Fruit fly (Drosophila melanogaster): ENCODE data around the gene Hmt-1.
"Not testable (repeated sequence)": the region's sequence is repeated elsewhere in the genome, so short reads cannot be mapped to it uniquely, and the experiment has no call there.

Gene Hmt-1

dm6 chr3R:15904543-15904942 is 47.3 kb upstream of the Hmt-1 start, which contains the start of gene glob1:
Gene glob1, minus strand, starts transcription at chr3R:15904643.
- not testable (repeated sequence) for TF ChIP-seq CG2116 (GFP tag; optimal IDR thresholded peaks at IDR 0.05); salm (tag; optimal IDR thresholded peaks at IDR 0.05); abd-A (tag; optimal IDR thresholded peaks at IDR 0.05)

- TF ChIP-seq Trl (optimal IDR thresholded peaks at IDR 0.05) (peak; percentile 30 to 73), prd (GFP tag; IDR thresholded peaks at IDR 0.05) (peak; percentile 47; the same call in 2 of the 3 replicates), CG11085 (GFP tag; IDR thresholded peaks at IDR 0.05) (peak; percentile 22; the same call in 1 of the 2 replicates), cas (GFP tag; IDR thresholded peaks at IDR 0.05) (peak; percentile 52; the same call in 1 of the 2 replicates), CG11093 (GFP tag; IDR thresholded peaks at IDR 0.05) (0 out of 3 replicates have a peak, but pooled peaks have one; percentile 16), Mrtf (GFP tag; IDR thresholded peaks at IDR 0.05) (0 out of 3 replicates have a peak, but pooled peaks have one; percentile 27), danr (GFP tag; IDR thresholded peaks at IDR 0.05) (peak; percentile 37; the same call in 1 of the 2 replicates), sob (GFP tag; IDR thresholded peaks at IDR 0.05) (peak; percentile 69), HLH3B (GFP tag; IDR thresholded peaks at IDR 0.05) (0 out of 2 replicates have a peak, but pooled peaks have one; percentile 14), Optix (GFP tag; IDR thresholded peaks at IDR 0.05) (peak; percentile 39; the same call in 1 of the 3 replicates), Rfx (GFP tag; IDR thresholded peaks at IDR 0.05) (peak; percentile 88), Aef1 (GFP tag; IDR thresholded peaks at IDR 0.05) (peak; percentile 26; the same call in 1 of the 3 replicates), ham (GFP tag; IDR thresholded peaks at IDR 0.05) (peak; percentile 30; the same call in 1 of the 2 replicates), Adf1 (GFP tag; IDR thresholded peaks at IDR 0.05) (peak; percentile 29; the same call in 1 of the 2 replicates), CG32532 (GFP tag; IDR thresholded peaks at IDR 0.05) (peak; percentile 82), CG4404 (GFP tag; IDR thresholded peaks at IDR 0.05) (peak; percentile 34; the same call in 1 of the 2 replicates), CG11247 (GFP tag; IDR thresholded peaks at IDR 0.05) (0 out of 2 replicates have a peak, but pooled peaks have one; percentile 9), Atf6 (GFP tag; IDR thresholded peaks at IDR 0.05) (peak; percentile 73), lmd (GFP tag; IDR thresholded peaks at IDR 0.05) (peak; percentile 62; the same call in 1 of the 2 replicates), al (GFP tag; IDR thresholded peaks at IDR 0.05) (peak; percentile 55), vvl (GFP tag; IDR thresholded peaks at IDR 0.05) (peak; percentile 61), CG6689 (GFP tag; IDR thresholded peaks at IDR 0.05) (peak; percentile 27; the same call in 1 of the 2 replicates), lbe (GFP tag; optimal IDR thresholded peaks at IDR 0.05) (peak; percentile 3), rib (GFP tag; IDR thresholded peaks at IDR 0.05) (peak; percentile 73; the same call in 1 of the 2 replicates), gsb (GFP tag; IDR thresholded peaks at IDR 0.05) (peak; percentile 46; the same call in 1 of the 2 replicates), so (GFP tag; IDR thresholded peaks at IDR 0.05) (0 out of 3 replicates have a peak, but pooled peaks have one; percentile 15), Taf1 (GFP tag; IDR thresholded peaks at IDR 0.05) (peak; percentile 35; the same call in 1 of the 2 replicates), Jarid2 (GFP tag; optimal IDR thresholded peaks at IDR 0.05) (peak; percentile 54), Rx (GFP tag; IDR thresholded peaks at IDR 0.05) (peak; percentile 47), E2f2 (GFP tag; IDR thresholded peaks at IDR 0.05) (peak; percentile 41; the same call in 1 of the 2 replicates), CG31224 (GFP tag; IDR thresholded peaks at IDR 0.05) (0 out of 2 replicates have a peak, but pooled peaks have one; percentile 34), Dbx (GFP tag; IDR thresholded peaks at IDR 0.05) (peak; percentile 83), Ada2b (GFP tag; IDR thresholded peaks at IDR 0.05) (peak; percentile 35; the same call in 1 of the 2 replicates), NFAT (GFP tag; IDR thresholded peaks at IDR 0.05) (peak; percentile 69), tgo (GFP tag; IDR thresholded peaks at IDR 0.05) (0 out of 3 replicates have a peak, but pooled peaks have one; percentile 27), toy (GFP tag; IDR thresholded peaks at IDR 0.05) (0 out of 2 replicates have a peak, but pooled peaks have one; percentile 27), CG3847 (GFP tag; IDR thresholded peaks at IDR 0.05) (peak; percentile 56), CG2889 (GFP tag; IDR thresholded peaks at IDR 0.05) (0 out of 3 replicates have a peak, but pooled peaks have one; percentile 11), esg (GFP tag; conservative IDR thresholded peaks at IDR 0.05) (0 out of 2 replicates have a peak, but pooled peaks have one; percentile 25), wdn (GFP tag; IDR thresholded peaks at IDR 0.05) (peak; percentile 59; the same call in 1 of the 2 replicates), Ptx1 (GFP tag; IDR thresholded peaks at IDR 0.05) (0 out of 2 replicates have a peak, but pooled peaks have one; percentile 43), CG11456 (GFP tag; IDR thresholded peaks at IDR 0.05) (peak; percentile 46; the same call in 1 of the 3 replicates), Drgx (GFP tag; IDR thresholded peaks at IDR 0.05) (peak; percentile 91), CG7372 (GFP tag; IDR thresholded peaks at IDR 0.05) (peak; percentile 46; the same call in 1 of the 2 replicates)
- TF ChIP-seq Trl (GFP tag; optimal IDR thresholded peaks at IDR 0.05); prd (optimal IDR thresholded peaks at IDR 0.05): not testable (repeated sequence)
Measured at dm6 chr3R:15901097-15901709, 43.9 kb upstream of the Hmt-1 start.
